Fruit fly (Drosophila melanogaster): Measurements from ENCODE around the gene CG17027.
A peak's percentile ranks its signal among the peaks of the same experiment; 100 is the strongest.

CG17027 gene

dm6 chr3L:15975068-15975467 lies 4.8 kb upstream of the CG17027 start, which contains the start of gene CG17026:
Gene CG17026, plus strand, starts transcription at chr3L:15975368.
- TF ChIP-seq CG8301 (tag; optimal IDR thresholded peaks at IDR 0.05): no peak
- TF ChIP-seq EcR (GFP tag; optimal IDR thresholded peaks at IDR 0.05): peak; percentile 27
- TF ChIP-seq CG10348 (GFP tag; IDR thresholded peaks at IDR 0.05): no peak

DNA sequence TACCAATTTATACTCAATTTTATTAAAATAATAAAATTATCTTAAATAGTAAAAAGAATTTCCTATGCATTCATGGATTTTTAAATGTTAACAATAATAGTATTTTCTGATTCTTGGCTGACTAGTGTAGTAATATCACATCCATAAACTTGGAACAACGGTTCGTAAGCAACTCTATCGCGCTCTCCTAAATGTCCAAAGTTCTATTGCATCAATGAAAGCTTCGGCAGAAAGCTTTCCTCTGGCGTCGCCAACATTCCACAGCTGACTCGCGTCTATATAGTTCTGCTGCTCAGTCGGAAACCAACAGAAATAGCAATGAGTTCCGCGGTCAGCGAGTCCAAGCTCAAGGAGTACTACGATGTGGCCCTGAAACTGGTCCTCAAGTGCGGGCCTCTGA lies 3.1 kb upstream of the CG17027 start, which contains the start of gene CG17029:
CG17029 (plus strand) TSS at position 113 of the 400 bp plus-strand sequence.
- TF ChIP-seq Ets98B (GFP tag; IDR thresholded peaks at IDR 0.05): peak; percentile 12; the same call in 1 of the 2 replicates
- TF ChIP-seq gl (tag; optimal IDR thresholded peaks at IDR 0.05): no peak
- no peak for TF ChIP-seq CG8159 (tag; optimal IDR thresholded peaks at IDR 0.05)
- 0 out of 3 replicates have a peak, but pooled peaks have one; percentile 24 for TF ChIP-seq fd96Ca (GFP tag; IDR thresholded peaks at IDR 0.05)
- TF ChIP-seq CG12605 (GFP tag; IDR thresholded peaks at IDR 0.05): peak; percentile 64
- no peak for TF ChIP-seq CG8301 (tag; optimal IDR thresholded peaks at IDR 0.05)
- TF ChIP-seq rn (GFP tag; IDR thresholded peaks at IDR 0.05): peak; percentile 3; the same call in 1 of the 2 replicates

dm6 chr3L:15977565-15977964 lies 2.3 kb upstream of the CG17027 start:
- TF ChIP-seq CG8301 (tag; optimal IDR thresholded peaks at IDR 0.05): no peak
- peak; percentile 35 for TF ChIP-seq CG17806 (tag; optimal IDR thresholded peaks at IDR 0.05)
- TF ChIP-seq Snoo (tag; optimal IDR thresholded peaks at IDR 0.05): peak; percentile 47
- TF ChIP-seq CG15710 (tag; optimal IDR thresholded peaks at IDR 0.05): no peak
- peak; percentile 76 for TF ChIP-seq CG4496 (GFP tag; IDR thresholded peaks at IDR 0.05)
- TF ChIP-seq CG12605 (GFP tag; IDR thresholded peaks at IDR 0.05): peak; percentile 66
- peak; percentile 74 for TF ChIP-seq Ets98B (GFP tag; IDR thresholded peaks at IDR 0.05)
- TF ChIP-seq CG32121 (GFP tag; IDR thresholded peaks at IDR 0.05): peak; percentile 72
- no peak for TF ChIP-seq CG13204 (GFP tag; optimal IDR thresholded peaks at IDR 0.05)

DNA sequence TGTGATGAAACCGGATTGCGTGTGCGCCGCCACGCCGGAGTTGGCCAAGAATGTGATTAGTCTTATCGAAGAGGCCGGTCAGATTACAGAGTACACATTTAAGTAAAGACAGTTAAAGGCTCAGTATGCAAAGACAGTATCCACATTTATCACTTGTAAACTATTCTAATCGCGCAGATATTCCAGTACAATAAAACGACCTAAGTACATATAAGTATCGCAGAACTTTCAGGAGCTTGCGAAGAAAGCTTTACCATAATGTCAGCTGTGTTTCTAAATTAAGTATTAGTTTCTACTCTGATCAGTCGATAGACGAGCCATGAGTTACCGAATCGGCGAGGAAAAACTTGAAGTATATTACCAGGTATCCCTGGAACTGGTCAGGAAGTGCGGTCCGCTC lies 1.7 kb upstream of the CG17027 start, which contains the start of gene CG17028:
CG17028 (plus strand) TSS at position 301 of the 400 bp plus-strand sequence.
- no peak for TF ChIP-seq CG9948 (tag; optimal IDR thresholded peaks at IDR 0.05)
- TF ChIP-seq CG17806 (tag; optimal IDR thresholded peaks at IDR 0.05): no peak
- TF ChIP-seq Pif1A (GFP tag; optimal IDR thresholded peaks at IDR 0.05): no peak
- TF ChIP-seq rn (GFP tag; IDR thresholded peaks at IDR 0.05): no peak
- TF ChIP-seq CG10348 (GFP tag; IDR thresholded peaks at IDR 0.05): no peak
- TF ChIP-seq CG15710 (tag; optimal IDR thresholded peaks at IDR 0.05): no peak
- no peak for TF ChIP-seq CG12605 (GFP tag; IDR thresholded peaks at IDR 0.05)
- no peak for TF ChIP-seq EcR (GFP tag; optimal IDR thresholded peaks at IDR 0.05)
- no peak for TF ChIP-seq Pif1B (GFP tag; optimal IDR thresholded peaks at IDR 0.05)
- no peak for TF ChIP-seq Snoo (tag; optimal IDR thresholded peaks at IDR 0.05)
- TF ChIP-seq CG13204 (GFP tag; optimal IDR thresholded peaks at IDR 0.05): no peak
- TF ChIP-seq gl (tag; optimal IDR thresholded peaks at IDR 0.05): no peak
- no peak for TF ChIP-seq D1 (tag; optimal IDR thresholded peaks at IDR 0.05)
- no peak for TF ChIP-seq Ets98B (GFP tag; IDR thresholded peaks at IDR 0.05)
- TF ChIP-seq CG8159 (tag; optimal IDR thresholded peaks at IDR 0.05): no peak
- TF ChIP-seq CG14655 (GFP tag; optimal IDR thresholded peaks at IDR 0.05): no peak
- TF ChIP-seq CG34367 (tag; optimal IDR thresholded peaks at IDR 0.05): no peak
- TF ChIP-seq CG4496 (GFP tag; IDR thresholded peaks at IDR 0.05): no peak

dm6 chr3L:15979240-15979639 lies 660 bp upstream of the CG17027 start:
- TF ChIP-seq EcR (GFP tag; optimal IDR thresholded peaks at IDR 0.05): peak; percentile 46
- TF ChIP-seq CG9948 (tag; optimal IDR thresholded peaks at IDR 0.05): no peak

DNA sequence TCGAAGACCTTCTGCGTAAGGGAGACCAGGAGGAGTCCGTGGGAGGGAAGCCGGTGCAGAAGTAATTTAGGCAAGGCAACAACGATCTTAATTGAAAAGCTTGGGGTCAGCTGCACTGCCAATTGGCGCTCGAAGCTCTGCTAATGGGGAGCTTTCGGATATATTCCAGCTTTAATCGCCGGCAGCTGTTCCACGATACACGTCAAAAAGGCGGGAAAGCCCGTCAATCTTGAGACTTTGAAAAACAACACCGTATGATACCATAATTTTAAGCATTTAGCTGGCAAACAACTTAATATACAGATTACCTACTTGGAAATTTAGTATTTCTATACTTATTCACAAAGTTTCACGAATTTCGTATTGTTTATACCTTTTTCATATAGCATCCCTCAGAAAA lies 1.5 kb downstream of the CG17027 start:
- TF ChIP-seq Pif1B (GFP tag; optimal IDR thresholded peaks at IDR 0.05) (no peak), Snoo (tag; optimal IDR thresholded peaks at IDR 0.05) (no peak), CG17806 (tag; optimal IDR thresholded peaks at IDR 0.05) (no peak), fd96Ca (GFP tag; IDR thresholded peaks at IDR 0.05) (no peak), CG34367 (tag; optimal IDR thresholded peaks at IDR 0.05) (no peak), Ets98B (GFP tag; IDR thresholded peaks at IDR 0.05) (no peak), CG12605 (GFP tag; IDR thresholded peaks at IDR 0.05) (no peak)

DNA sequence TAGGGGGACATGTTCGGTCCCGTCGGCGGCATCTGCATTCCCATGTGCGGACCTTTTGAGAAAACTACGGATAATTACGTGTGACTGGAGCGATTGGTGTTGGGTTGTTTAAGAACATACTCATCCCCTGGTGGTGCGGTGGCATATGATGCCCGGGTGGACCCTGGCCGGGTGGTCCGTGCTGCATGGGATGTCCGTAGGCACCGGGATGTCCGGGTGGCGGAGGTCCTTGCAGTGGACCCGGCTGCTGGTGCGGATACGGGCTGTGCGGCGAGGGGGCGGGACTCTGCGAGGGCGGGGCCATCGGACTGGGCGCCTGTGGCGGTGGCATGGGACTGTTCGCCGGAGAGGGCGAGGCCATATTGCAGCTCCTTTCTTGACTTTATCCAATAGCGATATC lies 2.2 kb downstream of the CG17027 start:
- TF ChIP-seq CG8301 (tag; optimal IDR thresholded peaks at IDR 0.05) (no peak), Ets98B (GFP tag; IDR thresholded peaks at IDR 0.05) (no peak), gl (tag; optimal IDR thresholded peaks at IDR 0.05) (no peak), CG34367 (tag; optimal IDR thresholded peaks at IDR 0.05) (no peak), Pif1B (GFP tag; optimal IDR thresholded peaks at IDR 0.05) (no peak), CG14655 (GFP tag; optimal IDR thresholded peaks at IDR 0.05) (no peak), CG4496 (GFP tag; IDR thresholded peaks at IDR 0.05) (no peak), rn (GFP tag; IDR thresholded peaks at IDR 0.05) (no peak)
